Fruit fly (Drosophila melanogaster) whole organism, wandering third instar larva: ENCODE results near the gene CG13694.
A peak's percentile ranks its signal among the peaks of the same experiment; 100 is the strongest.

Source experiments
- Abd-B ChIP-seq: fragments of >200 bp; optimal IDR thresholded peaks from 2 replicates; lab custom pipeline; 2017; ENCODE audit warnings: missing biosample characterization, missing genetic modification characterization
- CG9705 ChIP-seq: fragments of 200-800 bp; sonication (Bioruptor generic); optimal IDR thresholded peaks from 2 replicates; lab custom pipeline; 2018; ENCODE audit warnings: missing biosample characterization, mild to moderate bottlenecking, missing genetic modification characterization
- Dif ChIP-seq: fragments of 200-275, 200-300 bp; sonication (Bioruptor generic); optimal IDR thresholded peaks from 2 replicates; lab custom pipeline; 2018; ENCODE audit warnings: missing biosample characterization, missing genetic modification characterization; ENCODE audit not compliant: partially characterized antibody
- Jra ChIP-seq: sonication (Bioruptor generic); optimal IDR thresholded peaks from 2 replicates; lab custom pipeline; 2016; ENCODE audit warnings: missing biosample characterization, missing genetic modification characterization
- Mio ChIP-seq: sonication (Bioruptor generic); optimal IDR thresholded peaks from 2 replicates; lab custom pipeline; 2016; ENCODE audit warnings: missing biosample characterization, missing genetic modification characterization
- Sp1 ChIP-seq: fragments of 200-800 bp; sonication (Bioruptor generic); optimal IDR thresholded peaks from 3 replicates; lab custom pipeline; 2019; ENCODE audit warnings: missing biosample characterization, mild to moderate bottlenecking, missing genetic modification characterization, moderate library complexity
- h ChIP-seq: fragments of 200-800 bp; sonication (Bioruptor generic); optimal IDR thresholded peaks from 3 replicates; lab custom pipeline; 2016; ENCODE audit warnings: missing biosample characterization, mild to moderate bottlenecking, missing genetic modification characterization
- psq ChIP-seq: fragments of 200-800 bp; sonication (Bioruptor generic); optimal IDR thresholded peaks from 3 replicates; lab custom pipeline; 2017; ENCODE audit warnings: missing biosample characterization, mild to moderate bottlenecking, missing genetic modification characterization, moderate library complexity
- usp ChIP-seq: fragments of >200 bp; optimal IDR thresholded peaks from 2 replicates; lab custom pipeline; 2017; ENCODE audit warnings: missing biosample characterization, missing genetic modification characterization

DNA sequence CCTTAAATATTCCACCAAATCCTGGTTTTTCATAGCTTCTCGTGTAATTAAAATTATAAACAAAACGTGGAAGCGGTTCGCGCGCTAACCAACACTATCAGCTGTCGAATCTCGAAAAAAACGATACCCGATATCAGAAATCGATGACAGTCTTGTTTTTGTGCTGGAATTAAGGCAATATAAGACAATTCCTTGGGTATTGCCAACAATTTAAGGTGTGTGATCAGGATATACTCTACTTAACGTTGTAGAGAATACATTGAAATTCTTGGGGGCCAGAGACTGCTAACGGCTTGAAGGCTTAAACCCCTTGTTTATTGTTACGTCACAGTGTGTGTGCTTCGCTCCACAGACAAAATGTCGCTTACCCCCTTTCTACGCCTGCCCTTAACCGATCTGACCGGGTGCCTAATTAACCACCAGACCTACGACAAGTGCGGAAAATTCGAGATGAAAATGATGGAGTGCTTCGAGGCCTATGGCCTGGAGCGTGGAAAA, 39.0 kb upstream of the CG13694 start, which contains the start of gene Pus10:
- TF ChIP-seq Abd-B (GFP tag; lab: Kevin White, UChicago) (no peak), Jra (peak; percentile 35), Sp1 (GFP tag; lab: Kevin White, UChicago) (no peak), Mio (GFP tag; lab: Kevin White, UChicago) (no peak), Dif (GFP tag; lab: Kevin White, UChicago) (no peak), psq (GFP tag; lab: Kevin White, UChicago) (no peak), usp (GFP tag; lab: Kevin White, UChicago) (no peak), CG9705 (GFP tag; lab: Kevin White, UChicago) (no peak), h (GFP tag; lab: Kevin White, UChicago) (no peak)
